Worm (Caenorhabditis elegans) whole organism, L4 larva: Measurements from ENCODE around the gene wdr-5.3.

Experiments used
- F10B5.3 ChIP-seq: sonication (generic microtip); optimal IDR thresholded peaks from 2 replicates; lab custom pipeline; 2016; ENCODE audit warnings: mild to moderate bottlenecking, missing genetic modification characterization, missing compliant biosample characterization
- T20F7.1 ChIP-seq: fragments of 200-800 bp; sonication (Bioruptor generic); optimal IDR thresholded peaks from 2 replicates; lab custom pipeline; 2018; ENCODE audit warnings: mild to moderate bottlenecking, missing genetic modification characterization, missing compliant biosample characterization
- ZK337.2 ChIP-seq: fragments of 200-800 bp; sonication (Bioruptor generic); IDR thresholded peaks from 2 replicates; pipeline ENCODE4 v1.3.6; 2022; ENCODE audit warnings: missing genetic modification reagents, missing genetic modification characterization, missing compliant biosample characterization
- aha-1 ChIP-seq: fragments of 150-350 bp; peaks from one replicate; lab custom pipeline; 2014; ENCODE audit warnings: missing biosample characterization, missing genetic modification characterization
- ama-1 ChIP-seq: fragments of 150-350 bp; optimal IDR thresholded peaks from 2 replicates; lab custom pipeline; 2014; ENCODE audit warnings: inconsistent platforms, mixed read lengths
- attf-4 ChIP-seq: sonication (generic microtip); optimal IDR thresholded peaks from 3 replicates; lab custom pipeline; 2017; ENCODE audit warnings: missing biosample characterization, missing genetic modification characterization
- ceh-20 ChIP-seq: fragments of 200-800 bp; sonication (Bioruptor generic); IDR thresholded peaks from 2 replicates; pipeline ENCODE4 v1.3.6; 2022; ENCODE audit warnings: missing genetic modification reagents, missing genetic modification characterization, missing compliant biosample characterization
- ceh-28 ChIP-seq: fragments of 150-350 bp; optimal IDR thresholded peaks from 2 replicates; lab custom pipeline; 2014; ENCODE audit warnings: missing biosample characterization, missing genetic modification reagents, missing genetic modification characterization
- ceh-32 ChIP-seq: sonication (generic microtip); optimal IDR thresholded peaks from 2 replicates; lab custom pipeline; 2016; ENCODE audit warnings: mild to moderate bottlenecking, missing genetic modification characterization, missing compliant biosample characterization; ENCODE audit not compliant: poor library complexity
- ceh-62 ChIP-seq: sonication (generic microtip); optimal IDR thresholded peaks from 2 replicates; lab custom pipeline; 2017; ENCODE audit warnings: missing biosample characterization, missing genetic modification characterization
- ceh-82 ChIP-seq: sonication (generic microtip); optimal IDR thresholded peaks from 2 replicates; lab custom pipeline; 2017; ENCODE audit warnings: missing biosample characterization, missing genetic modification characterization
- cey-2 ChIP-seq: sonication (generic microtip); optimal IDR thresholded peaks from 3 replicates; lab custom pipeline; 2017; ENCODE audit warnings: missing genetic modification characterization, mild to moderate bottlenecking, missing compliant biosample characterization, antibody characterized with exemption, borderline replicate concordance; ENCODE audit not compliant: insufficient read depth
- daf-12 ChIP-seq: fragments of 150-350 bp; optimal IDR thresholded peaks from 2 replicates; lab custom pipeline; 2014; ENCODE audit warnings: missing biosample characterization, missing genetic modification reagents, missing genetic modification characterization
- daf-19 ChIP-seq: fragments of 200-800 bp; sonication (Bioruptor generic); conservative IDR thresholded peaks from 2 replicates; pipeline ENCODE4 v1.3.6; 2022; ENCODE audit warnings: missing genetic modification characterization, missing compliant biosample characterization
- daf-8 ChIP-seq: fragments of 200-800 bp; sonication (Bioruptor generic); IDR thresholded peaks from 2 replicates; pipeline ENCODE4 v1.3.6; 2022; ENCODE audit warnings: missing genetic modification characterization, missing compliant biosample characterization
- dmd-6 ChIP-seq: fragments of 200-800 bp; sonication (Bioruptor generic); IDR thresholded peaks from 2 replicates; pipeline ENCODE4 v1.3.6; 2022; ENCODE audit warnings: missing genetic modification reagents, missing genetic modification characterization, missing compliant biosample characterization
- dpl-1 ChIP-seq: fragments of 150-350 bp; optimal IDR thresholded peaks from 2 replicates; lab custom pipeline; 2014; ENCODE audit warnings: missing biosample characterization, missing genetic modification reagents, missing genetic modification characterization
- duxl-1 ChIP-seq: sonication (generic microtip); optimal IDR thresholded peaks from 2 replicates; lab custom pipeline; 2016; ENCODE audit warnings: mild to moderate bottlenecking, missing genetic modification characterization, moderate library complexity, missing compliant biosample characterization; ENCODE audit not compliant: poor library complexity
- dve-1 ChIP-seq: sonication (generic microtip); optimal IDR thresholded peaks from 2 replicates; lab custom pipeline; 2017; ENCODE audit warnings: antibody characterized with exemption, mild to moderate bottlenecking, missing genetic modification characterization, missing compliant biosample characterization; ENCODE audit not compliant: insufficient read depth
- egl-43 ChIP-seq: fragments of 200-800 bp; sonication (Bioruptor generic); IDR thresholded peaks from 2 replicates; pipeline ENCODE4 v1.3.6; 2022; ENCODE audit warnings: missing genetic modification reagents, missing genetic modification characterization, missing compliant biosample characterization
- gei-8 ChIP-seq: fragments of 200-800 bp; sonication (Bioruptor generic); optimal IDR thresholded peaks from 2 replicates; lab custom pipeline; 2018; ENCODE audit warnings: mild to moderate bottlenecking, missing genetic modification characterization, missing compliant biosample characterization
- hlh-11 ChIP-seq: fragments of 200-800 bp; sonication (Bioruptor generic); optimal IDR thresholded peaks from 2 replicates; lab custom pipeline; 2018; ENCODE audit warnings: mild to moderate bottlenecking, missing genetic modification characterization, missing compliant biosample characterization
- hlh-30 ChIP-seq: sonication (generic microtip); optimal IDR thresholded peaks from 2 replicates; lab custom pipeline; 2017; ENCODE audit warnings: antibody characterized with exemption, mild to moderate bottlenecking, missing genetic modification characterization, missing compliant biosample characterization; ENCODE audit not compliant: insufficient read depth
- hmg-1.1 ChIP-seq: fragments of 200-800 bp; sonication (Bioruptor generic); IDR thresholded peaks from 2 replicates; pipeline ENCODE4 v1.3.6; 2022; ENCODE audit warnings: missing genetic modification reagents, missing genetic modification characterization, missing compliant biosample characterization
- jun-1 ChIP-seq: fragments of 150-350 bp; optimal IDR thresholded peaks from 2 replicates; lab custom pipeline; 2014; ENCODE audit warnings: missing biosample characterization, missing genetic modification reagents, missing genetic modification characterization
- lsy-2 ChIP-seq, 2 experiments: fragments of 150-350 bp in 1 of 2; sonication (generic microtip) in 1 of 2; optimal IDR thresholded peaks; 2 replicates each; lab custom pipeline; 2014 to 2017; ENCODE audit warnings: missing biosample characterization in 2 of 2, missing genetic modification characterization in 2 of 2
- mdl-1 ChIP-seq, 2 experiments: fragments of 150-350 bp in 1 of 2; sonication (generic microtip) in 1 of 2; optimal IDR thresholded peaks; 2 replicates each; lab custom pipeline; 2014 to 2017; ENCODE audit warnings: missing biosample characterization in 2 of 2, missing genetic modification characterization in 2 of 2
- mdt-29 ChIP-seq: fragments of 200-800 bp; sonication (Bioruptor generic); IDR thresholded peaks from 2 replicates; pipeline ENCODE4 v1.3.6; 2022; ENCODE audit warnings: missing genetic modification reagents, missing genetic modification characterization, missing compliant biosample characterization
- mxl-3 ChIP-seq: fragments of 200-800 bp; sonication (Bioruptor generic); optimal IDR thresholded peaks from 2 replicates; lab custom pipeline; 2018; ENCODE audit warnings: mild to moderate bottlenecking, missing genetic modification characterization, missing compliant biosample characterization
- nhr-102 ChIP-seq: sonication (generic microtip); optimal IDR thresholded peaks from 2 replicates; lab custom pipeline; 2016; ENCODE audit warnings: mild to moderate bottlenecking, missing genetic modification characterization, moderate library complexity, missing compliant biosample characterization
- nhr-11 ChIP-seq: fragments of 150-350 bp; optimal IDR thresholded peaks from 2 replicates; lab custom pipeline; 2014; ENCODE audit warnings: missing biosample characterization, missing genetic modification characterization
- nhr-28 ChIP-seq: fragments of 150-350 bp; optimal IDR thresholded peaks from 2 replicates; lab custom pipeline; 2014; ENCODE audit warnings: missing biosample characterization, missing genetic modification characterization
- nhr-41 ChIP-seq: fragments of 200-800 bp; sonication (Bioruptor generic); IDR thresholded peaks from 2 replicates; pipeline ENCODE4 v1.3.6; 2022; ENCODE audit warnings: missing genetic modification reagents, missing genetic modification characterization, missing compliant biosample characterization
- nhr-48 ChIP-seq: sonication (generic microtip); optimal IDR thresholded peaks from 2 replicates; lab custom pipeline; 2016; ENCODE audit warnings: mild to moderate bottlenecking, missing genetic modification characterization, missing compliant biosample characterization
- nhr-76 ChIP-seq: fragments of 150-350 bp; optimal IDR thresholded peaks from 2 replicates; lab custom pipeline; 2014; ENCODE audit warnings: missing biosample characterization, missing genetic modification characterization
- nhr-77 ChIP-seq: fragments of 150-350 bp; optimal IDR thresholded peaks from 2 replicates; lab custom pipeline; 2014; ENCODE audit warnings: missing biosample characterization, missing genetic modification characterization
- pha-4 ChIP-seq, 2 experiments: fragments of 150-350 bp in 1 of 2; fragments of 200-800 bp in 1 of 2; sonication (Bioruptor generic) in 1 of 2; IDR thresholded peaks in 1 of 2; optimal IDR thresholded peaks in 1 of 2; 2 replicates each; pipeline versions ENCODE4 v1.3.6 to Lab custom; 2014 to 2022; ENCODE audit warnings: missing genetic modification characterization in 2 of 2, missing genetic modification reagents in 2 of 2, missing biosample characterization in 1 of 2, missing compliant biosample characterization in 1 of 2
- pqm-1 ChIP-seq: sonication (generic microtip); optimal IDR thresholded peaks from 2 replicates; lab custom pipeline; 2017; ENCODE audit warnings: missing biosample characterization, missing genetic modification characterization
- saeg-2 ChIP-seq: fragments of 200-800 bp; sonication (Bioruptor generic); IDR thresholded peaks from 2 replicates; pipeline ENCODE4 v1.3.6; 2022; ENCODE audit warnings: missing genetic modification reagents, missing genetic modification characterization, missing compliant biosample characterization
- set-16 ChIP-seq: fragments of 200-800 bp; sonication (Bioruptor generic); IDR thresholded peaks from 2 replicates; pipeline ENCODE4 v1.3.6; 2022; ENCODE audit warnings: missing genetic modification reagents, missing genetic modification characterization, missing compliant biosample characterization
- skn-1 ChIP-seq: fragments of 150-350 bp; optimal IDR thresholded peaks from 2 replicates; lab custom pipeline; 2014; ENCODE audit warnings: missing biosample characterization, missing genetic modification characterization
- unc-62 ChIP-seq, 3 experiments: fragments of 150-350 bp in 1 of 3; sonication (generic microtip); optimal IDR thresholded peaks in 2 of 3; peaks in 1 of 3; 1 replicate in 1 of 3; 2 replicates in 2 of 3; lab custom pipeline; 2014 to 2017; ENCODE audit warnings: missing biosample characterization in 3 of 3, missing genetic modification characterization in 3 of 3, missing genetic modification reagents in 3 of 3, missing genotype in 1 of 3
- vab-7 ChIP-seq: fragments of 200-800 bp; sonication (Bioruptor generic); IDR thresholded peaks from 2 replicates; pipeline ENCODE4 v1.3.6; 2022; ENCODE audit warnings: missing genetic modification reagents, missing genetic modification characterization, missing compliant biosample characterization
- zag-1 ChIP-seq: fragments of 150-350 bp; optimal IDR thresholded peaks from 2 replicates; lab custom pipeline; 2014; ENCODE audit warnings: missing biosample characterization, missing genetic modification characterization
- zfp-2 ChIP-seq: sonication (generic microtip); optimal IDR thresholded peaks from 2 replicates; lab custom pipeline; 2016; ENCODE audit warnings: mild to moderate bottlenecking, missing genetic modification characterization, missing compliant biosample characterization
- zip-2 ChIP-seq: fragments of 150-350 bp; optimal IDR thresholded peaks from 2 replicates; lab custom pipeline; 2014; ENCODE audit warnings: missing biosample characterization, missing genetic modification characterization

wdr-5.3 gene

DNA sequence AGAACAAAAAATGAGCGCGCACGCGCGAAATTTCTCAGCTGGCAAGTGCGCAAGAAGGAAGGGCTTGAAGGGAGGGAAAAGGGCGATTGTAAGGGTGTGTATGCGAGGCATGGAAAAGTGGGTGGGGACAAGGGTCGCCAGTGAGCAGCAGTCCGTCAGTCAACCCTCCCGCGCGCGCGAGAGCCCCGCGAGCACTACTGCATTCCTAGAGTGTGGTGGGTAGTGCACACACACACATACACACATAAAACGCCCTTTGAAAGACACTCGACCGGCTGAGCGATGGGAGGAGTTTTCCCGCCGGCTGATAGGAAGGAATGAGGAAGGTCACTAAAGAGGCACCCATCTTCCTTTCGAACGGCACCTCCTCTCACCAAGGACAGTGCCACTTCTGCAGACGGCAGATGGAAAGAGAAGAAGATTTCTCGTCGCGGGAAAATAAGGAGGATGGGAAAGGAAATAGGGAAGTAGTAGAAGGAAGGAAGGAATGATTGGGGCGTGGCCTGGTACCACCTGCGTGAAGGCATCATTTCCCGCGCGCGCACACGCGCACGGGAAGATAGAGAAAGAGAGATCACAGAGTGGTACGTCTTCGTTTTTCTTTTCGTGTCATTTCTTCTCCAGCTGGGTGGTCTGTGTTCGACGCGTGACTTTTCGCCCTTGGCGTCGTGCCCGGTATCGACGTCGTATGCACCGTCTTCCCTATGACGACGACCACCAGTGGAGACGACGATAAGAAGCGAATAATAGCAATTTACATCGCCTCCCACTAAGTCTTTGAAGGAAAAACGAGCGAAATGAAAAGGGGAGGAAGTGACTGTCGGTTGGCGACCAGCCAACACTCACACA, 19.8 kb upstream of the wdr-5.3 start (continued):
- TF ChIP-seq ceh-28 (no peak), hmg-1.1 (peak; percentile 15; the same call in 1 of the 2 replicates), pqm-1 (tag; lab: Kevin White, UChicago) (no peak), hlh-30 (peak; percentile 89), nhr-48 (peak; percentile 52), mdl-1 (tag; optimal IDR thresholded peaks at IDR 0.05; lab: Kevin White, UChicago) (peak; percentile 60 to 91), cey-2 (tag; lab: Kevin White, UChicago) (peak; percentile 83), aha-1 (tag; lab: Kevin White, UChicago) (peak; percentile 99), nhr-41 (GFP tag; lab: Robert Waterston, UW) (no peak), attf-4 (tag; lab: Kevin White, UChicago) (no peak), hlh-11 (tag; lab: Kevin White, UChicago) (peak; percentile 95), ama-1 (lab: Kevin White, UChicago) (no peak), nhr-28 (peak; percentile 67), mxl-3 (peak; percentile 86), T20F7.1 (no peak), unc-62 (GFP tag; optimal IDR thresholded peaks at IDR 0.05 in 1 of 2; lab: Kevin White, UChicago) (peak in 1 of 2 experiments; percentile 98), unc-62 (tag; optimal IDR thresholded peaks at IDR 0.05; lab: Kevin White, UChicago) (no peak), daf-19 (no peak), ZK337.2 (GFP tag; lab: Robert Waterston, UW) (no peak), ceh-62 (no peak), dpl-1 (GFP tag; lab: Kevin White, UChicago) (peak; percentile 24), jun-1 (tag; lab: Kevin White, UChicago) (no peak), set-16 (GFP tag; lab: Robert Waterston, UW) (peak; percentile 90), skn-1 (no peak), lsy-2 (tag; optimal IDR thresholded peaks at IDR 0.05; lab: Kevin White, UChicago) (peak; percentile 29 to 44), ceh-82 (no peak), nhr-77 (no peak), nhr-102 (tag; lab: Kevin White, UChicago) (no peak), dve-1 (tag; lab: Kevin White, UChicago) (no peak), pha-4 (GFP tag; IDR thresholded peaks at IDR 0.05; lab: Robert Waterston, UW) (no peak), pha-4 (tag; optimal IDR thresholded peaks at IDR 0.05; lab: Kevin White, UChicago) (no peak), dmd-6 (peak; percentile 20; the same call in 1 of the 2 replicates), ceh-20 (no peak; the same call in 1 of the 2 replicates), zfp-2 (no peak), zag-1 (no peak), nhr-76 (tag; lab: Kevin White, UChicago) (no peak), nhr-11 (tag; lab: Kevin White, UChicago) (no peak), F10B5.3 (tag; lab: Kevin White, UChicago) (no peak), gei-8 (no peak)

DNA sequence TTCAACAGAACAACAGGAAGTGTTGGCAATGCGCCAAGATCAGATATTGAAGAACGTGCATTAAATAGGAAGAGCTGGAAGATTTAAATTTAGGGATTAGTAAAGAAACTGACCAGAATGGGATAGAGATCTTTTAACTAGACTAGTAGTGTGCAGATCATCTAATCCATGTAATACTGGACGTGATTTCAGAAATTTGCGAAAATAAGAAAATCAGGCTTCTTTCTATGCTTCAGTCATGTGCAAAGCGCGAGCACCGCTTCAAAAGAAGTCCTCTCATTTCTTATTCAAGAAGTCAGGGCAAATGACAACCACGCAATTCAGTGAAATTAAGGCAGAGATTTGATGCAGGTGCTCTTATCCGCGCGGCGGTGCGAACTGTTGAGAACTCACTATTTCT, 18.9 kb upstream of the wdr-5.3 start:
- TF ChIP-seq dpl-1 (GFP tag; lab: Kevin White, UChicago) (no peak), duxl-1 (tag; lab: Kevin White, UChicago) (no peak), nhr-76 (tag; lab: Kevin White, UChicago) (no peak), vab-7 (GFP tag; lab: Robert Waterston, UW) (no peak), egl-43 (GFP tag; lab: Robert Waterston, UW) (no peak), mdt-29 (GFP tag; lab: Robert Waterston, UW) (no peak), saeg-2 (no peak), zip-2 (tag; lab: Kevin White, UChicago) (no peak), daf-12 (no peak), ceh-32 (tag; lab: Kevin White, UChicago) (no peak), daf-8 (no peak)
